Worm (Caenorhabditis elegans) whole organism, late embryonic: Measurements from ENCODE around the gene F59H6.14.
"Not testable (repeated sequence)": the region's sequence is repeated elsewhere in the genome, so short reads cannot be mapped to it uniquely, and the experiment has no call there.

Source experiments
- C08G9.2 ChIP-seq: sonication (generic microtip); optimal IDR thresholded peaks from 2 replicates; lab custom pipeline; 2016; ENCODE audit warnings: mild to moderate bottlenecking, missing genetic modification characterization, moderate library complexity, missing compliant biosample characterization
- C38D4.7 ChIP-seq: fragments of 200-800 bp; sonication (Bioruptor generic); optimal IDR thresholded peaks from 2 replicates; lab custom pipeline; 2018; ENCODE audit warnings: mild to moderate bottlenecking, missing genetic modification characterization, moderate library complexity, missing compliant biosample characterization
- F13H6.1 ChIP-seq: sonication (generic microtip); optimal IDR thresholded peaks from 2 replicates; lab custom pipeline; 2016; ENCODE audit warnings: missing genetic modification characterization, missing compliant biosample characterization
- K09A11.1 ChIP-seq: sonication (generic microtip); optimal IDR thresholded peaks from 2 replicates; lab custom pipeline; 2017; ENCODE audit warnings: antibody characterized with exemption, mild to moderate bottlenecking, missing genetic modification characterization, missing compliant biosample characterization; ENCODE audit not compliant: insufficient read depth
- Y22D7AL.16 ChIP-seq: sonication (generic microtip); optimal IDR thresholded peaks from 2 replicates; lab custom pipeline; 2016; ENCODE audit warnings: missing genetic modification characterization, missing compliant biosample characterization
- ama-1 ChIP-seq: fragments of 150-350 bp; optimal IDR thresholded peaks from 2 replicates; lab custom pipeline; 2014
- ceh-14 ChIP-seq: sonication (generic microtip); optimal IDR thresholded peaks from 2 replicates; lab custom pipeline; 2016; ENCODE audit warnings: missing genotype, missing genetic modification characterization, missing compliant biosample characterization
- ceh-18 ChIP-seq: sonication (generic microtip); optimal IDR thresholded peaks from 2 replicates; lab custom pipeline; 2016; ENCODE audit warnings: missing genetic modification characterization, missing compliant biosample characterization
- ceh-2 ChIP-seq: sonication (generic microtip); optimal IDR thresholded peaks from 2 replicates; lab custom pipeline; 2016; ENCODE audit warnings: missing genotype, missing genetic modification characterization, missing compliant biosample characterization
- ceh-22 ChIP-seq: sonication (generic microtip); optimal IDR thresholded peaks from 2 replicates; lab custom pipeline; 2017; ENCODE audit warnings: missing biosample characterization, missing genetic modification characterization
- ceh-24 ChIP-seq: sonication (generic microtip); optimal IDR thresholded peaks from 2 replicates; lab custom pipeline; 2016; ENCODE audit warnings: mild to moderate bottlenecking, missing genetic modification characterization, missing compliant biosample characterization
- ceh-30 ChIP-seq: fragments of 150-350 bp; optimal IDR thresholded peaks from 2 replicates; lab custom pipeline; 2014; ENCODE audit warnings: missing biosample characterization, missing genetic modification characterization
- ceh-31 ChIP-seq: sonication (generic microtip); optimal IDR thresholded peaks from 2 replicates; lab custom pipeline; 2016; ENCODE audit warnings: missing genetic modification characterization, missing compliant biosample characterization
- ceh-34 ChIP-seq: sonication (generic microtip); optimal IDR thresholded peaks from 2 replicates; lab custom pipeline; 2016; ENCODE audit warnings: mild to moderate bottlenecking, missing genetic modification characterization, missing compliant biosample characterization
- ceh-45 ChIP-seq: fragments of 200-800 bp; sonication (Bioruptor generic); IDR thresholded peaks from 2 replicates; pipeline ENCODE4 v1.3.6; 2022; ENCODE audit warnings: missing genetic modification reagents, missing genetic modification characterization, missing compliant biosample characterization
- ceh-48 ChIP-seq: sonication (generic microtip); optimal IDR thresholded peaks from 2 replicates; lab custom pipeline; 2016; ENCODE audit warnings: missing genetic modification characterization, inconsistent platforms, missing compliant biosample characterization
- ceh-6 ChIP-seq: fragments of 200-800 bp; sonication (Bioruptor generic); optimal IDR thresholded peaks from 2 replicates; lab custom pipeline; 2018; ENCODE audit warnings: mild to moderate bottlenecking, missing genetic modification characterization, missing compliant biosample characterization
- che-1 ChIP-seq: sonication (generic microtip); optimal IDR thresholded peaks from 2 replicates; lab custom pipeline; 2016; ENCODE audit warnings: mild to moderate bottlenecking, missing genetic modification characterization, missing compliant biosample characterization
- dmd-4 ChIP-seq: sonication (generic microtip); optimal IDR thresholded peaks from 2 replicates; lab custom pipeline; 2016; ENCODE audit warnings: borderline replicate concordance, missing genetic modification characterization, missing compliant biosample characterization
- elt-2 ChIP-seq: sonication (generic microtip); optimal IDR thresholded peaks from 2 replicates; lab custom pipeline; 2016; ENCODE audit warnings: missing genetic modification reagents, missing genetic modification characterization, missing compliant biosample characterization
- eyg-1 ChIP-seq: sonication (generic microtip); optimal IDR thresholded peaks from 2 replicates; lab custom pipeline; 2016; ENCODE audit warnings: missing genotype, missing genetic modification characterization, missing compliant biosample characterization
- fkh-10 ChIP-seq: fragments of 150-350 bp; optimal IDR thresholded peaks from 2 replicates; lab custom pipeline; 2014; ENCODE audit warnings: missing biosample characterization, missing genetic modification reagents, missing genetic modification characterization
- fkh-6 ChIP-seq: sonication (generic microtip); optimal IDR thresholded peaks from 2 replicates; lab custom pipeline; 2016; ENCODE audit warnings: missing genetic modification characterization, missing compliant biosample characterization
- hlh-15 ChIP-seq: sonication (generic microtip); optimal IDR thresholded peaks from 2 replicates; lab custom pipeline; 2016; ENCODE audit warnings: missing genetic modification characterization, missing compliant biosample characterization
- hlh-30 ChIP-seq: sonication (generic microtip); optimal IDR thresholded peaks from 2 replicates; lab custom pipeline; 2017; ENCODE audit warnings: antibody characterized with exemption, missing genetic modification characterization, missing compliant biosample characterization; ENCODE audit not compliant: insufficient read depth
- madf-2 ChIP-seq: sonication (generic microtip); optimal IDR thresholded peaks from 2 replicates; lab custom pipeline; 2017; ENCODE audit warnings: missing genetic modification characterization, missing compliant biosample characterization
- mec-3 ChIP-seq: sonication (generic microtip); optimal IDR thresholded peaks from 2 replicates; lab custom pipeline; 2016; ENCODE audit warnings: borderline replicate concordance, missing genetic modification characterization, missing compliant biosample characterization
- odd-2 ChIP-seq: sonication (generic microtip); optimal IDR thresholded peaks from 2 replicates; lab custom pipeline; 2017; ENCODE audit warnings: antibody characterized with exemption, mild to moderate bottlenecking, missing genetic modification characterization, missing compliant biosample characterization
- pag-3 ChIP-seq: sonication (generic microtip); optimal IDR thresholded peaks from 2 replicates; lab custom pipeline; 2016; ENCODE audit warnings: missing compliant biosample characterization, missing genetic modification characterization, borderline replicate concordance
- pha-2 ChIP-seq: sonication (generic microtip); optimal IDR thresholded peaks from 2 replicates; lab custom pipeline; 2017; ENCODE audit warnings: mild to moderate bottlenecking, missing genetic modification characterization, missing compliant biosample characterization
- pha-4 ChIP-seq: fragments of 150-350 bp; optimal IDR thresholded peaks from 2 replicates; lab custom pipeline; 2018; ENCODE audit warnings: missing biosample characterization, missing genetic modification reagents, missing genetic modification characterization
- rnt-1 ChIP-seq: sonication (generic microtip); optimal IDR thresholded peaks from 2 replicates; lab custom pipeline; 2016; ENCODE audit warnings: missing genetic modification characterization, missing compliant biosample characterization
- sdc-2 ChIP-seq: sonication (generic microtip); optimal IDR thresholded peaks from 2 replicates; lab custom pipeline; 2016; ENCODE audit warnings: missing genotype, missing genetic modification characterization, missing compliant biosample characterization
- sox-2 ChIP-seq: fragments of 200-800 bp; sonication (Bioruptor generic); IDR thresholded peaks from 2 replicates; pipeline ENCODE4 v1.3.6; 2022; ENCODE audit warnings: missing genetic modification reagents, missing genetic modification characterization, missing compliant biosample characterization
- sox-4 ChIP-seq: sonication (generic microtip); optimal IDR thresholded peaks from 2 replicates; lab custom pipeline; 2017; ENCODE audit warnings: mild to moderate bottlenecking, missing genetic modification characterization, inconsistent platforms, missing compliant biosample characterization
- unc-42 ChIP-seq: sonication (generic microtip); optimal IDR thresholded peaks from 2 replicates; lab custom pipeline; 2016; ENCODE audit warnings: missing genotype, missing genetic modification characterization, missing compliant biosample characterization
- unc-55 ChIP-seq: sonication (generic microtip); optimal IDR thresholded peaks from 2 replicates; lab custom pipeline; 2017; ENCODE audit warnings: missing biosample characterization, missing genetic modification reagents, missing genetic modification characterization
- unc-86 ChIP-seq: sonication (generic microtip); optimal IDR thresholded peaks from 2 replicates; lab custom pipeline; 2016; ENCODE audit warnings: missing genetic modification characterization, missing compliant biosample characterization
- zip-5 ChIP-seq: sonication (generic microtip); optimal IDR thresholded peaks from 2 replicates; lab custom pipeline; 2016; ENCODE audit warnings: missing genetic modification characterization, missing compliant biosample characterization
- ztf-16 ChIP-seq: sonication (generic microtip); optimal IDR thresholded peaks from 2 replicates; lab custom pipeline; 2017; ENCODE audit warnings: missing genetic modification characterization, missing compliant biosample characterization

The F59H6.14 gene

DNA sequence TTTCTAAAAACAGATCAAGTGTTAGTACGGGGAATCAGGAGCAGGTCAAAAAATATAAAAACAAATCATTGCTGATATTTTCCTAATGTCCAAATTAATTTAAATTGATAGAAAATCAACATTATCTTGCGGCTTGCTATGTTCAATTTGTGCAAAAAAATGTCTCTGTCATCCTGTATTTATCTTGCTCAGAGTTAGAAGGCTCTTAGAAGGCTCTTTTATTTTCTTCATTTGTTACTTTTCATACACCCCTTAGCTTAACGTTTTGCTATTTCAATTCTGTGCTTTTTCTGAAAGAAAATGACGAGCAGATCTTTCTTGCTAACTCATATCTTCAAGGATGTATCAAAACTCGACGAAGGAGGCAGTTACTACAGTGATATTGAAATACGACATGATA is 34.8 kb upstream of the F59H6.14 start, which contains the start of gene math-19:
TSS of gene math-19 (plus strand) at position 301 of the 400 bp plus-strand sequence.
- not testable (repeated sequence) for TF ChIP-seq unc-86 (tag; lab: Kevin White, UChicago); hlh-30 (tag; lab: Kevin White, UChicago); unc-55 (GFP tag; lab: Kevin White, UChicago)

ce11 chrII:2000720-2001119 is 32.7 kb upstream of the F59H6.14 start, which contains the start of gene ceh-84:
Gene ceh-84 (minus strand): TSS chrII:2000820.
- TF ChIP-seq C38D4.7, ceh-22, F13H6.1: not testable (repeated sequence)

DNA sequence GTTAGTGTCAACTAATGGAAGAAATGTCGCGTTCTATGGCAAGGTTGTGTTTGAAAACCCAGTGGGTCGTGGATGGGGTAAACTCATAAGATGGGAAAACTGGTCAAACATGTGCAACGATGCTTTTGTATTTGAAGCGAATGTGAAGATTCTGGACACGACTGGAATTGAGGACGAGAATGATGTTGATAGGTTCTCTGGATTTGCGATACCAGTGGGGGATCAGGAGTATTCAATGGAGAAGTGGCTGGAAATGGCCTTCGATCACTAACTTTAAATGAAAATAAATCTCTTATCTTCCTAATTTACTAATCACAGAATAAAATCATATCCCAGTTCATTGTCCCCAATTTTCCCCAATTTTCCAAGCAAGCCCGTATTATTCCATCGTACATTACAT is 22.2 kb upstream of the F59H6.14 start:
- TF ChIP-seq ceh-14 (tag; lab: Kevin White, UChicago) (no peak), ceh-30 (tag; lab: Kevin White, UChicago) (no peak), dmd-4 (no peak), che-1 (tag; lab: Kevin White, UChicago) (no peak)

- TF ChIP-seq F13H6.1 = no peak
- TF ChIP-seq dmd-4 = no peak
- no peak for TF ChIP-seq Y22D7AL.16
- TF ChIP-seq elt-2 (tag; lab: Kevin White, UChicago) = no peak
- TF ChIP-seq ceh-2 (tag; lab: Kevin White, UChicago) = no peak
- no peak for TF ChIP-seq ztf-16
- no peak for TF ChIP-seq ceh-18 (tag; lab: Kevin White, UChicago)
- no peak for TF ChIP-seq C08G9.2
- TF ChIP-seq mec-3 = no peak
- TF ChIP-seq unc-86 (tag; lab: Kevin White, UChicago) = no peak
Measured at ce11 chrII:2012698-2013097, 20.7 kb upstream of the F59H6.14 start, which contains the start of gene F59H6.15. Gene F59H6.15 (plus strand): TSS chrII:2012998.

DNA sequence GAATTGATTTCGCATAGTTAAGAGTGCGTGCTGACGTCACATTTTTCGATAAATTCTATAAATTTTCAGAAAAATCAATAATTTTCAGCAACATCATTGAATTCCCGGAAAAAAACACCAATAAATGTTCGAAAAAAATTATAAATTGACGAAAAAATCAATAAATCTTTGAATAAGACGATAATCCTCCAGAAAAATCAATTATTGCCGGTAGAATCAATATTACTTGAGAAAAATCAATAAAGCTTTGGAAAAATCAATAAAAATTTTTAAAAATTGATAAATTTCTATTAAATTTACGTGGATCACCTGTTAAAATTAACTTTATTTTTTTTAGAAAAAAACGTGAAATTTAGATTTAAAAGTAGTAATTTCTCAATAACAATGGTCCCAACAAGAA is 19.5 kb upstream of the F59H6.14 start:
- TF ChIP-seq rnt-1 (no peak), unc-42 (tag; lab: Kevin White, UChicago) (no peak), C08G9.2 (no peak), hlh-30 (tag; lab: Kevin White, UChicago) (no peak), ceh-6 (GFP tag; lab: Kevin White, UChicago) (no peak), ceh-31 (no peak), C38D4.7 (no peak), zip-5 (no peak), pha-2 (tag; lab: Kevin White, UChicago) (no peak), odd-2 (tag; lab: Kevin White, UChicago) (no peak), ceh-34 (tag; lab: Kevin White, UChicago) (no peak), ama-1 (no peak), hlh-15 (tag; lab: Kevin White, UChicago) (no peak), sdc-2 (no peak), fkh-6 (tag; lab: Kevin White, UChicago) (no peak), unc-86 (tag; lab: Kevin White, UChicago) (no peak), ceh-48 (tag; lab: Kevin White, UChicago) (no peak)
- TF ChIP-seq, all 69 proteins: peak for 0

DNA sequence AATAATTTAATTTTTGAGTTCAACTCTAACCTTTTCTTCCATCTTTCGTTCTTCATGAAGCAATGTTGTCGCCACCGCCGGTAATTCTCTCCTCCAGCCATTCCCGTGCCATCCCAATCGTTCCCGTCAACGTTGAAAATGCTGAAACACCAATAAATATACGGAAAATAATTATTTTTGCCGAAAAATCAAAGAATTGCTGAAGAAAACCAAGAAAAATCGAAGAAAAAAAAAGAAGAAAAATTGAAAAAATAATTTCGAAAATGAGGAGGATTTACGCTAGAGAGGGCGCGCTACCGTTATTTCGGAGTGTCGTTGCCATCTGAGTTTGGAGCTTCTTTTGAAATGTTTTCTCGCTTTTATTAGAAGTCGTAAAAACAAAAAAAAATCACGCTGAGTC is 9.9 kb upstream of the F59H6.14 start, which contains the start of gene cya-2:
TSS of gene cya-2 (minus strand) at position 101 of the 400 bp plus-strand sequence.
- TF ChIP-seq ceh-31; hlh-15 (tag; lab: Kevin White, UChicago); sox-2: not testable (repeated sequence)

DNA sequence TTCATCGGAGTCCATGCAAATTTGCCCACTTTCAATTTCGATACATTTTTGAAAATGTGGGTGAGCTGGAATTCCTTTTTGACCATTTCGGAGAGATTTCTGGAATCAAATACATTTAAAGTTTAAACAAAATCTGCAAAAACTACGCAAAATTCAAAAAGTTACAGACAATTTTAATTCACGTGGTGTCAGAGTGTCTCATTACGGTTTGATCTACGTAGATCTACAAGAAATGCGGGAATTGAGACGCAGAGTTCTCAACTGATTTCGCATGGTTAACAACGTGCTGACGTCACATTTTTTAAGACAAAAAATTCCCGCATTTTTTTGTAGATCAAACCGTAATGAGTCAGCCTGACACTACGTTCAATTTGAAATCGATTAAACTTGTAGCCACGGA is 6.9 kb upstream of the F59H6.14 start, which contains the start of gene bath-21:
TSS of gene bath-21 (minus strand) at position 101 of the 400 bp plus-strand sequence.
- TF ChIP-seq sox-2 = no peak
- no peak for TF ChIP-seq pag-3 (tag; lab: Kevin White, UChicago)
- TF ChIP-seq ceh-24 (tag; lab: Kevin White, UChicago) = no peak
- no peak for TF ChIP-seq zip-5
- no peak for TF ChIP-seq pha-4 (tag; lab: Kevin White, UChicago)
- no peak for TF ChIP-seq sox-4 (tag; lab: Kevin White, UChicago)
- no peak for TF ChIP-seq fkh-6 (tag; lab: Kevin White, UChicago)
- TF ChIP-seq K09A11.1 = no peak
- TF ChIP-seq F13H6.1 = no peak
- TF ChIP-seq ceh-45 (GFP tag; lab: Robert Waterston, UW) = no peak
- no peak for TF ChIP-seq fkh-10 (GFP tag; lab: Kevin White, UChicago)
- no peak for TF ChIP-seq eyg-1 (tag; lab: Kevin White, UChicago)
- TF ChIP-seq hlh-15 (tag; lab: Kevin White, UChicago) = no peak
- TF ChIP-seq madf-2 (tag; lab: Kevin White, UChicago) = no peak
- TF ChIP-seq ceh-48 (tag; lab: Kevin White, UChicago) = no peak
